Fruit fly (Drosophila melanogaster) whole organism, embryonic: ENCODE results near the gene Nrx-IV.
A peak's percentile ranks its signal among the peaks of the same experiment; 100 is the strongest.

ENCODE experiments used
- ATbp ChIP-seq: fragments of 200-800 bp; sonication (Bioruptor generic); optimal IDR thresholded peaks from 2 replicates; lab custom pipeline; 2017; ENCODE audit warnings: missing biosample characterization, mild to moderate bottlenecking, missing genetic modification characterization, missing genetic modification reagents
- Atf3 ChIP-seq: fragments of 200-800 bp; sonication (Bioruptor generic); optimal IDR thresholded peaks from 3 replicates; lab custom pipeline; 2016; ENCODE audit warnings: missing biosample characterization, missing genetic modification characterization
- Atf6 ChIP-seq: fragments of 200-800 bp; sonication (Bioruptor generic); IDR thresholded peaks from 2 replicates; pipeline ENCODE4 v1.3.6; 2022; ENCODE audit warnings: missing biosample characterization, missing genetic modification characterization
- CG1024 ChIP-seq: fragments of 200-800 bp; sonication (Bioruptor generic); IDR thresholded peaks from 2 replicates; pipeline ENCODE4 v1.3.6; 2022; ENCODE audit warnings: missing biosample characterization, missing genetic modification characterization
- CG10959 ChIP-seq: fragments of 200-800 bp; sonication (Bioruptor generic); IDR thresholded peaks from 2 replicates; pipeline ENCODE4 v1.3.6; 2022; ENCODE audit warnings: missing biosample characterization, missing genetic modification characterization
- CG10979 ChIP-seq: fragments of 200-800 bp; sonication (Bioruptor generic); optimal IDR thresholded peaks from 2 replicates; lab custom pipeline; 2018; ENCODE audit warnings: missing biosample characterization, mild to moderate bottlenecking, missing genetic modification characterization, moderate library complexity
- CG11695 ChIP-seq: fragments of 200-800 bp; sonication (Bioruptor generic); IDR thresholded peaks from 3 replicates; pipeline ENCODE4 v1.3.6; 2022; ENCODE audit warnings: missing biosample characterization, missing genetic modification characterization
- CG11723 ChIP-seq: fragments of 200-800 bp; sonication (Bioruptor generic); optimal IDR thresholded peaks from 2 replicates; lab custom pipeline; 2017; ENCODE audit warnings: missing biosample characterization, mild to moderate bottlenecking, missing genetic modification characterization
- CG12071 ChIP-seq: fragments of 200-800 bp; sonication (Bioruptor generic); optimal IDR thresholded peaks from 3 replicates; lab custom pipeline; 2018; ENCODE audit warnings: missing biosample characterization, mild to moderate bottlenecking, missing genetic modification characterization
- CG12155 ChIP-seq: fragments of 200-800 bp; sonication (Bioruptor generic); optimal IDR thresholded peaks from 3 replicates; lab custom pipeline; 2016; ENCODE audit warnings: missing biosample characterization, missing genetic modification characterization
- CG12744 ChIP-seq: fragments of 200-800 bp; sonication (Bioruptor generic); optimal IDR thresholded peaks from 2 replicates; lab custom pipeline; 2016; ENCODE audit warnings: missing biosample characterization, missing genetic modification characterization
- CG13775 ChIP-seq: fragments of 200-800 bp; sonication (Bioruptor generic); optimal IDR thresholded peaks from 3 replicates; lab custom pipeline; 2017; ENCODE audit warnings: missing biosample characterization, mild to moderate bottlenecking, missing genetic modification characterization
- CG15011 ChIP-seq: fragments of 200-800 bp; sonication (Bioruptor generic); optimal IDR thresholded peaks from 3 replicates; lab custom pipeline; 2018; ENCODE audit warnings: missing biosample characterization, mild to moderate bottlenecking, missing genetic modification characterization
- CG15269 ChIP-seq: fragments of 200-800 bp; sonication (Bioruptor generic); optimal IDR thresholded peaks from 2 replicates; lab custom pipeline; 2018; ENCODE audit warnings: missing biosample characterization, mild to moderate bottlenecking, missing genetic modification characterization, moderate library complexity
- CG16815 ChIP-seq: fragments of 200-800 bp; sonication (Bioruptor generic); optimal IDR thresholded peaks from 3 replicates; lab custom pipeline; 2017; ENCODE audit warnings: missing biosample characterization, mild to moderate bottlenecking, missing genetic modification characterization
- CG4404 ChIP-seq: fragments of 200-800 bp; sonication (Bioruptor generic); IDR thresholded peaks from 2 replicates; pipeline ENCODE4 v1.3.6; 2022; ENCODE audit warnings: missing biosample characterization, missing genetic modification characterization
- CG5180 ChIP-seq: fragments of 200-800 bp; sonication (Bioruptor generic); optimal IDR thresholded peaks from 3 replicates; lab custom pipeline; 2017; ENCODE audit warnings: missing biosample characterization, missing genetic modification characterization, mild to moderate bottlenecking, moderate library complexity, missing genetic modification reagents
- CG5245 ChIP-seq: fragments of 200-800 bp; sonication (Bioruptor generic); optimal IDR thresholded peaks from 3 replicates; lab custom pipeline; 2016; ENCODE audit warnings: missing biosample characterization, missing genetic modification characterization
- CG7786 ChIP-seq: fragments of 200-800 bp; sonication (Bioruptor generic); optimal IDR thresholded peaks from 2 replicates; lab custom pipeline; 2016; ENCODE audit warnings: missing biosample characterization, missing genetic modification characterization
- CG8089 ChIP-seq: fragments of 200-800 bp; sonication (Bioruptor generic); optimal IDR thresholded peaks from 3 replicates; lab custom pipeline; 2016; ENCODE audit warnings: missing biosample characterization, missing genetic modification characterization
- CG8281 ChIP-seq: fragments of 200-800 bp; sonication (Bioruptor generic); optimal IDR thresholded peaks from 2 replicates; lab custom pipeline; 2018; ENCODE audit warnings: missing biosample characterization, mild to moderate bottlenecking, missing genetic modification characterization, moderate library complexity
- CG8478 ChIP-seq: fragments of >200 bp; optimal IDR thresholded peaks from 2 replicates; lab custom pipeline; 2018
- Dll ChIP-seq: fragments of 200-800 bp; sonication (Bioruptor generic); IDR thresholded peaks from 4 replicates; pipeline ENCODE4 v1.3.6; 2022; ENCODE audit warnings: missing biosample characterization, missing genetic modification characterization; ENCODE audit not compliant: partially characterized antibody
- Dp ChIP-seq: fragments of 200-800 bp; sonication (Bioruptor generic); optimal IDR thresholded peaks from 2 replicates; lab custom pipeline; 2018; ENCODE audit warnings: missing biosample characterization, mild to moderate bottlenecking, missing genetic modification characterization, moderate library complexity
- Elba2 ChIP-seq: fragments of 200-800 bp; sonication (Bioruptor generic); optimal IDR thresholded peaks from 3 replicates; lab custom pipeline; 2016; ENCODE audit warnings: missing biosample characterization, missing genetic modification characterization
- MBD-R2 ChIP-seq: fragments of 200-800 bp; sonication (Bioruptor generic); IDR thresholded peaks from 2 replicates; pipeline ENCODE4 v1.3.6; 2022; ENCODE audit warnings: missing biosample characterization, missing genetic modification characterization
- Max ChIP-seq: fragments of 200-800 bp; sonication (Bioruptor generic); optimal IDR thresholded peaks from 2 replicates; lab custom pipeline; 2016; ENCODE audit warnings: missing biosample characterization, mild to moderate bottlenecking, missing genetic modification characterization
- Myb ChIP-seq: fragments of 200-800 bp; sonication (Bioruptor generic); optimal IDR thresholded peaks from 2 replicates; lab custom pipeline; 2016; ENCODE audit warnings: missing biosample characterization, missing genetic modification characterization
- NfI ChIP-seq: fragments of 200-800 bp; sonication (Bioruptor generic); optimal IDR thresholded peaks from 3 replicates; lab custom pipeline; 2018; ENCODE audit warnings: missing biosample characterization, mild to moderate bottlenecking, missing genetic modification characterization, moderate library complexity
- Sox102F ChIP-seq: fragments of 200-800 bp; sonication (Bioruptor generic); optimal IDR thresholded peaks from 2 replicates; lab custom pipeline; 2018; ENCODE audit warnings: missing biosample characterization, mild to moderate bottlenecking, missing genetic modification characterization, moderate library complexity
- Taf1 ChIP-seq: fragments of 200-800 bp; sonication (Bioruptor generic); IDR thresholded peaks from 2 replicates; pipeline ENCODE4 v1.3.6; 2022; ENCODE audit warnings: missing biosample characterization, missing genetic modification characterization
- abd-A ChIP-seq: fragments of 200-800 bp; sonication (Bioruptor generic); optimal IDR thresholded peaks from 3 replicates; lab custom pipeline; 2019; ENCODE audit warnings: missing biosample characterization, mild to moderate bottlenecking, missing genetic modification characterization, moderate library complexity
- ash1 ChIP-seq: fragments of 200-800 bp; sonication (Bioruptor generic); optimal IDR thresholded peaks from 2 replicates; lab custom pipeline; 2018; ENCODE audit warnings: missing biosample characterization, mild to moderate bottlenecking, missing genetic modification characterization
- bab2 ChIP-seq: fragments of 200-800 bp; sonication (Bioruptor generic); optimal IDR thresholded peaks from 2 replicates; lab custom pipeline; 2016; ENCODE audit warnings: missing biosample characterization, missing genetic modification characterization
- cas ChIP-seq: fragments of 200-800 bp; sonication (Bioruptor generic); IDR thresholded peaks from 2 replicates; pipeline ENCODE4 v1.3.6; 2022; ENCODE audit warnings: missing biosample characterization, missing genetic modification characterization
- chif ChIP-seq, 2 experiments: fragments of 200-800 bp; sonication (Bioruptor generic); optimal IDR thresholded peaks; 3 replicates each; lab custom pipeline; 2016; ENCODE audit warnings: missing biosample characterization in 2 of 2, missing genetic modification characterization in 2 of 2
- corto ChIP-seq: fragments of 200-800 bp; sonication (Bioruptor generic); optimal IDR thresholded peaks from 2 replicates; lab custom pipeline; 2016; ENCODE audit warnings: missing biosample characterization, mild to moderate bottlenecking, missing genetic modification characterization, moderate library complexity
- emc ChIP-seq: fragments of 200-800 bp; sonication (Bioruptor generic); optimal IDR thresholded peaks from 2 replicates; lab custom pipeline; 2016; ENCODE audit warnings: missing biosample characterization, missing genetic modification characterization
- en ChIP-seq: fragments of 200-800 bp; sonication (Bioruptor generic); optimal IDR thresholded peaks from 2 replicates; lab custom pipeline; 2016; ENCODE audit warnings: missing biosample characterization, missing genetic modification characterization
- grn ChIP-seq: fragments of 200-800 bp; sonication (Bioruptor generic); optimal IDR thresholded peaks from 3 replicates; lab custom pipeline; 2017; ENCODE audit warnings: missing biosample characterization, missing genetic modification characterization
- hth ChIP-seq: fragments of >200 bp; optimal IDR thresholded peaks from 2 replicates; lab custom pipeline; 2017; ENCODE audit warnings: inconsistent platforms
- jigr1 ChIP-seq: fragments of 200-800 bp; sonication (Bioruptor generic); IDR thresholded peaks from 3 replicates; pipeline ENCODE4 v1.3.6; 2022; ENCODE audit warnings: missing biosample characterization, missing genetic modification characterization
- mirr ChIP-seq: fragments of 200-800 bp; sonication (Bioruptor generic); optimal IDR thresholded peaks from 3 replicates; lab custom pipeline; 2018; ENCODE audit warnings: missing biosample characterization, mild to moderate bottlenecking, missing genetic modification characterization
- org-1 ChIP-seq: fragments of 200-800 bp; sonication (Bioruptor generic); optimal IDR thresholded peaks from 2 replicates; lab custom pipeline; 2017; ENCODE audit warnings: missing biosample characterization, missing genetic modification characterization
- pzg ChIP-seq: fragments of 200-800 bp; sonication (Bioruptor generic); optimal IDR thresholded peaks from 3 replicates; lab custom pipeline; 2018; ENCODE audit warnings: missing biosample characterization, mild to moderate bottlenecking, missing genetic modification characterization, moderate library complexity
- run ChIP-seq: fragments of 200-800 bp; sonication (Bioruptor generic); optimal IDR thresholded peaks from 3 replicates; lab custom pipeline; 2018; ENCODE audit warnings: missing biosample characterization, mild to moderate bottlenecking, missing genetic modification characterization
- sna ChIP-seq: fragments of 200-800 bp; sonication (Bioruptor generic); IDR thresholded peaks from 2 replicates; pipeline ENCODE4 v1.3.6; 2022; ENCODE audit warnings: missing biosample characterization, missing genetic modification characterization; ENCODE audit not compliant: partially characterized antibody
- ssp ChIP-seq: fragments of 200-800 bp; sonication (Bioruptor generic); IDR thresholded peaks from 2 replicates; pipeline ENCODE4 v1.3.6; 2022; ENCODE audit warnings: missing biosample characterization, missing genetic modification characterization
- trh ChIP-seq: fragments of 200-800 bp; sonication (Bioruptor generic); optimal IDR thresholded peaks from 2 replicates; lab custom pipeline; 2016; ENCODE audit warnings: missing biosample characterization, missing genetic modification characterization
- tx ChIP-seq: fragments of 200-800 bp; sonication (Bioruptor generic); optimal IDR thresholded peaks from 2 replicates; lab custom pipeline; 2016; ENCODE audit warnings: missing biosample characterization, missing genetic modification characterization
- unpg ChIP-seq: fragments of 200-800 bp; sonication (Bioruptor generic); optimal IDR thresholded peaks from 3 replicates; lab custom pipeline; 2018; ENCODE audit warnings: missing biosample characterization, mild to moderate bottlenecking, missing genetic modification characterization, moderate library complexity
- yki ChIP-seq: fragments of >200 bp; optimal IDR thresholded peaks from 3 replicates; lab custom pipeline; 2018

The Nrx-IV gene

DNA sequence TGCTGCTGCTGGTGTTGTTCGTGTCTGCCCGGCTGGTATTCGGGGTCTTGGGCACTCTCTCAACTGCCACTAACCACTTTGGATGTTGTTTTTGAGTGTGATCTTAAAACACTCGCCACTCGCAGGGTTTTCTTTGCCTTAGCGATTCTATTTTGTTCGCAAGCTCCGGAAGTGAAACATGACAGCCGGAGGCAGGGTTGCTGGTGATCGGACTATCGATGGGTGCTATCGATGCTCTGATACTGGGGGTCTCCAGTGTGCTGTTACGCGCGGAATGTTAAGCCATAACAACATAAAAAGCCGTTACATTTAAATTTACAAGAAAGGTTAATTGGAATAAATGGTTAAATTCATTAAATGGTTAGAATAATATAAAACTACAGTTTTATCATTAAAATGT lies 21.3 kb upstream of the Nrx-IV start, which contains the start of gene yps (continued):
- peak; percentile 95 for TF ChIP-seq en (GFP tag; lab: Kevin White, UChicago)
- peak; percentile 88; the same call in 1 of the 2 replicates for TF ChIP-seq CG10959 (GFP tag; lab: Robert Waterston, UW)
- TF ChIP-seq org-1, result peak; percentile 94
- TF ChIP-seq Elba2 (GFP tag; lab: Kevin White, UChicago), result no peak
- TF ChIP-seq CG15011 (GFP tag; lab: Kevin White, UChicago), result peak; percentile 94
- peak; percentile 78; the same call in 1 of the 2 replicates for TF ChIP-seq MBD-R2 (GFP tag; lab: Robert Waterston, UW)
- TF ChIP-seq abd-A, result no peak
- TF ChIP-seq pzg (GFP tag; lab: Kevin White, UChicago), result peak; percentile 95
- peak; percentile 75 for TF ChIP-seq CG7786 (GFP tag; lab: Kevin White, UChicago)
- peak; percentile 97 for TF ChIP-seq CG12071 (GFP tag; lab: Kevin White, UChicago)
- peak; percentile 86 for TF ChIP-seq emc (GFP tag; lab: Kevin White, UChicago)
- TF ChIP-seq CG11723 (GFP tag; lab: Kevin White, UChicago), result peak; percentile 95
- no peak for TF ChIP-seq CG4404 (GFP tag; lab: Robert Waterston, UW)
- peak; percentile 78 for TF ChIP-seq bab2 (GFP tag; lab: Kevin White, UChicago)
- TF ChIP-seq unpg (GFP tag; lab: Kevin White, UChicago), result peak; percentile 91
- TF ChIP-seq CG16815 (GFP tag; lab: Kevin White, UChicago), result peak; percentile 55
- TF ChIP-seq mirr (GFP tag; lab: Kevin White, UChicago), result peak; percentile 99
- peak; percentile 96 for TF ChIP-seq ATbp (GFP tag; lab: Kevin White, UChicago)
- TF ChIP-seq CG8089 (GFP tag; lab: Kevin White, UChicago), result peak; percentile 94
- TF ChIP-seq grn (GFP tag; lab: Kevin White, UChicago), result peak; percentile 87
- TF ChIP-seq tx (GFP tag; lab: Kevin White, UChicago), result peak; percentile 69
- TF ChIP-seq run (tag; lab: Kevin White, UChicago), result peak; percentile 81
- TF ChIP-seq sna (GFP tag; lab: Robert Waterston, UW), result peak; percentile 29; the same call in 1 of the 2 replicates
- peak; percentile 89 for TF ChIP-seq CG12744
- TF ChIP-seq CG1024 (GFP tag; lab: Robert Waterston, UW), result peak; percentile 90
- TF ChIP-seq ssp (GFP tag; lab: Robert Waterston, UW), result peak; percentile 75
- peak; percentile 81 to 94 for TF ChIP-seq chif (GFP tag; optimal IDR thresholded peaks at IDR 0.05; lab: Kevin White, UChicago)
- TF ChIP-seq ash1 (GFP tag; lab: Kevin White, UChicago), result peak; percentile 99
- TF ChIP-seq Dll (GFP tag; lab: Robert Waterston, UW), result peak; percentile 69; the same call in 3 of the 4 replicates
- TF ChIP-seq Atf6, result peak; percentile 90
- peak; percentile 80 for TF ChIP-seq CG11695 (GFP tag; lab: Robert Waterston, UW)
- TF ChIP-seq corto (GFP tag; lab: Kevin White, UChicago), result peak; percentile 46
- no peak for TF ChIP-seq yki
- no peak for TF ChIP-seq jigr1
- peak; percentile 88 for TF ChIP-seq CG12155 (GFP tag; lab: Kevin White, UChicago)
- no peak for TF ChIP-seq CG8478 (lab: Kevin White, UChicago)
- TF ChIP-seq cas (GFP tag; lab: Robert Waterston, UW), result peak; percentile 81
- TF ChIP-seq Sox102F (GFP tag; lab: Kevin White, UChicago), result peak; percentile 72
- peak; percentile 39; the same call in 1 of the 2 replicates for TF ChIP-seq Taf1
- TF ChIP-seq Dp (GFP tag; lab: Kevin White, UChicago), result peak; percentile 66
- TF ChIP-seq Max (GFP tag; lab: Kevin White, UChicago), result peak; percentile 92
- peak; percentile 84 for TF ChIP-seq CG5245
- peak; percentile 89 for TF ChIP-seq CG15269 (tag; lab: Kevin White, UChicago)
- peak; percentile 80 for TF ChIP-seq CG10979
- TF ChIP-seq NfI (GFP tag; lab: Kevin White, UChicago), result peak; percentile 98
- TF ChIP-seq trh (GFP tag; lab: Kevin White, UChicago), result peak; percentile 93
- peak; percentile 86 for TF ChIP-seq CG5180 (GFP tag; lab: Kevin White, UChicago)
- peak; percentile 87 for TF ChIP-seq Atf3 (GFP tag; lab: Kevin White, UChicago)
- TF ChIP-seq CG8281 (tag; lab: Kevin White, UChicago), result peak; percentile 68
- TF ChIP-seq hth, result no peak
- peak; percentile 98 for TF ChIP-seq Myb
- TF ChIP-seq CG13775 (GFP tag; lab: Kevin White, UChicago), result peak; percentile 97
